Fruit fly (Drosophila melanogaster) whole organism, embryonic: ENCODE measurements around the gene Xport-B.

Source experiments
- Adf1 ChIP-seq: fragments of 200-800 bp; sonication (Bioruptor generic); IDR thresholded peaks from 2 replicates; pipeline ENCODE4 v1.3.6; 2022; ENCODE audit warnings: missing biosample characterization, missing genetic modification characterization
- CG10274 ChIP-seq: fragments of 200-800 bp; sonication (Bioruptor generic); optimal IDR thresholded peaks from 3 replicates; lab custom pipeline; 2017; ENCODE audit warnings: missing biosample characterization, mild to moderate bottlenecking, missing genetic modification characterization
- CG10366 ChIP-seq: fragments of 200-800 bp; sonication (Bioruptor generic); IDR thresholded peaks from 2 replicates; pipeline ENCODE4 v1.3.6; 2022; ENCODE audit warnings: missing biosample characterization, missing genetic modification characterization
- CG10979 ChIP-seq: fragments of 200-800 bp; sonication (Bioruptor generic); optimal IDR thresholded peaks from 2 replicates; lab custom pipeline; 2018; ENCODE audit warnings: missing biosample characterization, mild to moderate bottlenecking, missing genetic modification characterization, moderate library complexity
- CG11085 ChIP-seq: fragments of 200-800 bp; sonication (Bioruptor generic); IDR thresholded peaks from 2 replicates; pipeline ENCODE4 v1.3.6; 2022; ENCODE audit warnings: missing biosample characterization, missing genetic modification characterization
- CG11398 ChIP-seq: fragments of 200-800 bp; sonication (Bioruptor generic); optimal IDR thresholded peaks from 2 replicates; lab custom pipeline; 2016; ENCODE audit warnings: missing biosample characterization, missing genetic modification characterization
- CG11504 ChIP-seq: fragments of 200-800 bp; sonication (Bioruptor generic); optimal IDR thresholded peaks from 3 replicates; lab custom pipeline; 2019; ENCODE audit warnings: missing biosample characterization, mild to moderate bottlenecking, missing genetic modification characterization, moderate library complexity
- CG12236 ChIP-seq: fragments of 200-800 bp; sonication (Bioruptor generic); optimal IDR thresholded peaks from 2 replicates; lab custom pipeline; 2016; ENCODE audit warnings: missing biosample characterization, missing genetic modification characterization
- CG12391 ChIP-seq: fragments of 200-800 bp; sonication (Bioruptor generic); optimal IDR thresholded peaks from 3 replicates; lab custom pipeline; 2018; ENCODE audit warnings: missing biosample characterization, mild to moderate bottlenecking, missing genetic modification characterization, moderate library complexity
- CG12769 ChIP-seq: fragments of 200-800 bp; sonication (Bioruptor generic); optimal IDR thresholded peaks from 2 replicates; lab custom pipeline; 2019; ENCODE audit warnings: missing biosample characterization, mild to moderate bottlenecking, missing genetic modification characterization, moderate library complexity
- CG12942 ChIP-seq: fragments of 200-800 bp; sonication (Bioruptor generic); optimal IDR thresholded peaks from 3 replicates; lab custom pipeline; 2016; ENCODE audit warnings: missing biosample characterization, missing genetic modification characterization
- CG14710 ChIP-seq: fragments of 200-800 bp; sonication (Bioruptor generic); optimal IDR thresholded peaks from 3 replicates; lab custom pipeline; 2019; ENCODE audit warnings: missing biosample characterization, mild to moderate bottlenecking, missing genetic modification characterization, moderate library complexity
- CG1603 ChIP-seq: fragments of 200-800 bp; sonication (Bioruptor generic); optimal IDR thresholded peaks from 2 replicates; lab custom pipeline; 2019; ENCODE audit warnings: missing biosample characterization, mild to moderate bottlenecking, missing genetic modification characterization, moderate library complexity
- CG17612 ChIP-seq: fragments of 200-800 bp; sonication (Bioruptor generic); IDR thresholded peaks from 2 replicates; pipeline ENCODE4 v1.3.6; 2022; ENCODE audit warnings: missing biosample characterization, missing genetic modification characterization
- CG2202 ChIP-seq: fragments of 200-800 bp; sonication (Bioruptor generic); optimal IDR thresholded peaks from 2 replicates; lab custom pipeline; 2018; ENCODE audit warnings: missing biosample characterization, mild to moderate bottlenecking, missing genetic modification characterization
- CG31365 ChIP-seq: fragments of 200-800 bp; sonication (Bioruptor generic); optimal IDR thresholded peaks from 2 replicates; lab custom pipeline; 2018; ENCODE audit warnings: missing biosample characterization, mild to moderate bottlenecking, missing genetic modification characterization
- CG32767 ChIP-seq: fragments of 200-800 bp; sonication (Bioruptor generic); IDR thresholded peaks from 2 replicates; pipeline ENCODE4 v1.3.6; 2022; ENCODE audit warnings: missing biosample characterization, missing genetic modification characterization
- CG33557 ChIP-seq: fragments of 200-800 bp; sonication (Bioruptor generic); optimal IDR thresholded peaks from 2 replicates; lab custom pipeline; 2019; ENCODE audit warnings: missing biosample characterization, mild to moderate bottlenecking, missing genetic modification characterization, moderate library complexity
- CG3838 ChIP-seq: fragments of 200-800 bp; sonication (Bioruptor generic); optimal IDR thresholded peaks from 3 replicates; lab custom pipeline; 2016; ENCODE audit warnings: missing biosample characterization, missing genetic modification characterization
- CG6765 ChIP-seq: fragments of 200-800 bp; sonication (Bioruptor generic); optimal IDR thresholded peaks from 3 replicates; lab custom pipeline; 2017; ENCODE audit warnings: missing biosample characterization, mild to moderate bottlenecking, missing genetic modification characterization
- D19B ChIP-seq: fragments of 200-800 bp; sonication (Bioruptor generic); optimal IDR thresholded peaks from 2 replicates; lab custom pipeline; 2017; ENCODE audit warnings: missing biosample characterization, mild to moderate bottlenecking, missing genetic modification characterization
- ERR ChIP-seq: fragments of 200-800 bp; sonication (Bioruptor generic); optimal IDR thresholded peaks from 2 replicates; lab custom pipeline; 2016; ENCODE audit warnings: missing biosample characterization, missing genetic modification characterization
- Hr3 ChIP-seq: fragments of 200-800 bp; sonication (Bioruptor generic); optimal IDR thresholded peaks from 3 replicates; lab custom pipeline; 2016; ENCODE audit warnings: missing biosample characterization, missing genetic modification characterization
- Neu2 ChIP-seq: fragments of 200-800 bp; sonication (Bioruptor generic); optimal IDR thresholded peaks from 3 replicates; lab custom pipeline; 2016; ENCODE audit warnings: missing biosample characterization, missing genetic modification characterization, borderline replicate concordance
- Nf-YA ChIP-seq: fragments of 200-800 bp; sonication (Bioruptor generic); IDR thresholded peaks from 2 replicates; pipeline ENCODE4 v1.3.6; 2022; ENCODE audit warnings: missing biosample characterization, missing genetic modification characterization
- Side ChIP-seq: fragments of 200-800 bp; sonication (Bioruptor generic); optimal IDR thresholded peaks from 2 replicates; lab custom pipeline; 2016; ENCODE audit warnings: missing biosample characterization, missing genetic modification characterization
- Ssrp ChIP-seq: fragments of 200-800 bp; sonication (Bioruptor generic); optimal IDR thresholded peaks from 2 replicates; lab custom pipeline; 2018; ENCODE audit warnings: missing biosample characterization, mild to moderate bottlenecking, missing genetic modification characterization, moderate library complexity
- Tbp ChIP-seq: fragments of >200 bp; optimal IDR thresholded peaks from 2 replicates; lab custom pipeline; 2018; ENCODE audit warnings: missing biosample characterization, missing genetic modification characterization
- ac ChIP-seq: fragments of 200-800 bp; sonication (Bioruptor generic); optimal IDR thresholded peaks from 3 replicates; lab custom pipeline; 2017; ENCODE audit warnings: missing biosample characterization, mild to moderate bottlenecking, missing genetic modification characterization
- aop ChIP-seq: fragments of 200-800 bp; sonication (Bioruptor generic); IDR thresholded peaks from 2 replicates; pipeline ENCODE4 v1.3.6; 2022; ENCODE audit warnings: missing biosample characterization, missing genetic modification characterization
- bigmax ChIP-seq: fragments of 200-800 bp; sonication (Bioruptor generic); optimal IDR thresholded peaks from 2 replicates; lab custom pipeline; 2018; ENCODE audit warnings: missing biosample characterization, mild to moderate bottlenecking, missing genetic modification characterization
- bowl ChIP-seq: fragments of 200-800 bp; sonication (Bioruptor generic); IDR thresholded peaks from 2 replicates; pipeline ENCODE4 v1.3.6; 2022; ENCODE audit warnings: missing biosample characterization, missing genetic modification characterization
- cad ChIP-seq: fragments of >200 bp; optimal IDR thresholded peaks from 2 replicates; lab custom pipeline; 2017; ENCODE audit warnings: missing biosample characterization, missing genetic modification characterization
- fd64A ChIP-seq: fragments of 200-800 bp; sonication (Bioruptor generic); optimal IDR thresholded peaks from 3 replicates; lab custom pipeline; 2018; ENCODE audit warnings: missing biosample characterization, mild to moderate bottlenecking, missing genetic modification characterization
- fru ChIP-seq: fragments of >200 bp; optimal IDR thresholded peaks from 2 replicates; lab custom pipeline; 2017
- fu2 ChIP-seq: fragments of 200-800 bp; sonication (Bioruptor generic); optimal IDR thresholded peaks from 2 replicates; lab custom pipeline; 2016; ENCODE audit warnings: missing biosample characterization, missing genetic modification characterization
- gem ChIP-seq: fragments of 200-800 bp; sonication (Bioruptor generic); optimal IDR thresholded peaks from 2 replicates; lab custom pipeline; 2019; ENCODE audit warnings: missing biosample characterization, mild to moderate bottlenecking, missing genetic modification characterization, moderate library complexity
- inv ChIP-seq: fragments of 200-800 bp; sonication (Bioruptor generic); IDR thresholded peaks from 2 replicates; pipeline ENCODE4 v1.3.6; 2022; ENCODE audit warnings: missing biosample characterization, missing genetic modification characterization; ENCODE audit not compliant: partially characterized antibody
- jigr1 ChIP-seq: fragments of 200-800 bp; sonication (Bioruptor generic); IDR thresholded peaks from 3 replicates; pipeline ENCODE4 v1.3.6; 2022; ENCODE audit warnings: missing biosample characterization, missing genetic modification characterization
- lmd ChIP-seq: fragments of 200-800 bp; sonication (Bioruptor generic); IDR thresholded peaks from 2 replicates; pipeline ENCODE4 v1.3.6; 2022; ENCODE audit warnings: missing biosample characterization, missing genetic modification characterization
- nau ChIP-seq: fragments of 200-800 bp; sonication (Bioruptor generic); optimal IDR thresholded peaks from 3 replicates; lab custom pipeline; 2017; ENCODE audit warnings: missing biosample characterization, mild to moderate bottlenecking, missing genetic modification characterization, missing genetic modification reagents
- nerfin-1 ChIP-seq: fragments of 200-800 bp; sonication (Bioruptor generic); optimal IDR thresholded peaks from 3 replicates; lab custom pipeline; 2019; ENCODE audit warnings: missing biosample characterization, mild to moderate bottlenecking, missing genetic modification characterization, moderate library complexity
- peb ChIP-seq: fragments of 200-800 bp; sonication (Bioruptor generic); IDR thresholded peaks from 2 replicates; pipeline ENCODE4 v1.3.6; 2022; ENCODE audit warnings: missing biosample characterization, missing genetic modification characterization
- sima ChIP-seq: fragments of 200-800 bp; sonication (Bioruptor generic); optimal IDR thresholded peaks from 2 replicates; lab custom pipeline; 2016; ENCODE audit warnings: missing biosample characterization, missing genetic modification characterization
- slbo ChIP-seq: fragments of 200-800 bp; sonication (Bioruptor generic); IDR thresholded peaks from 2 replicates; pipeline ENCODE4 v1.3.6; 2022; ENCODE audit warnings: missing biosample characterization, missing genetic modification characterization
- sna ChIP-seq: fragments of 200-800 bp; sonication (Bioruptor generic); IDR thresholded peaks from 2 replicates; pipeline ENCODE4 v1.3.6; 2022; ENCODE audit warnings: missing biosample characterization, missing genetic modification characterization; ENCODE audit not compliant: partially characterized antibody
- ssp ChIP-seq: fragments of 200-800 bp; sonication (Bioruptor generic); IDR thresholded peaks from 2 replicates; pipeline ENCODE4 v1.3.6; 2022; ENCODE audit warnings: missing biosample characterization, missing genetic modification characterization
- tll ChIP-seq, 2 experiments: fragments of 200-800 bp in 1 of 2; fragments of >200 bp in 1 of 2; sonication (Bioruptor generic) in 1 of 2; optimal IDR thresholded peaks; 2 replicates each; lab custom pipeline; 2017 to 2019; ENCODE audit warnings: missing biosample characterization in 2 of 2, missing genetic modification characterization in 2 of 2, mild to moderate bottlenecking in 1 of 2, moderate library complexity in 1 of 2
- vvl ChIP-seq: fragments of 200-800 bp; sonication (Bioruptor generic); IDR thresholded peaks from 2 replicates; pipeline ENCODE4 v1.3.6; 2022; ENCODE audit warnings: missing biosample characterization, missing genetic modification characterization
- wdn ChIP-seq: fragments of 200-800 bp; sonication (Bioruptor generic); IDR thresholded peaks from 2 replicates; pipeline ENCODE4 v1.3.6; 2022; ENCODE audit warnings: missing biosample characterization, missing genetic modification characterization
- zen ChIP-seq: fragments of 200-800 bp; sonication (Bioruptor generic); optimal IDR thresholded peaks from 3 replicates; lab custom pipeline; 2018; ENCODE audit warnings: missing biosample characterization, mild to moderate bottlenecking, missing genetic modification characterization, moderate library complexity

Gene Xport-B

DNA sequence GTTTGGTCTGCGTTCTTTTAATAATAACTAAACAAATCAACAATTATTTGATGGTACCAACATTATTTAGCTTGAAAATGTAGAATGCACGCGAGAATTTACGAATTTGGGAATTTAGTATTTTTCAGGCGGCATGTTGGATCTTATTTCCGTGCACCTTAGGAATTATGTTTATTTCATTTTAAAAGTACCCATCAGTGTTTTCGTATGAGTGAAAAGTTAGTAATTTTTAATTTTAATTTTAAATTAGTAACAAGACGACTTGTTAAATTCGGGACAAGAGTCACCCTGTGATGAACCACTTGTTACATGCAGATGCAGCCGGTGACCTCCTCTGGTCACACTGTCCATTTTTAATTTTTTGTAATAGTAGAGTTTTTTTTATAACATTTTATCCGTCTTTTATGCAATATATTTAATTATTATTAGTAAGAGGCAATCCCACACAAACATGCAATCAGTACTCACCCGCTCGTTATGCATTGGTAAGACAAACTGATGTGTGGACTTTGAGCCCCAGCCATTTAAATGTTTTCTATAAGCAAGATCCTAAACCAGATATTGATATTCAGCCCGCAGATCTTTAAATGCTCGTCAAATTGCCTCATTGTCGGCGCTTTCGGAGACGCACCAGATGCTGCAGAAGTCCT, 37.7 kb downstream of the Xport-B start, which contains the start of the genes CG17186 and Arc42 (continued):
- TF ChIP-seq inv (GFP tag; lab: Robert Waterston, UW) (no peak), sima (no peak), CG12942 (GFP tag; lab: Kevin White, UChicago) (no peak), aop (no peak), Ssrp (no peak), CG12391 (peak; percentile 47), CG3838 (no peak), CG31365 (tag; lab: Kevin White, UChicago) (no peak), slbo (GFP tag; lab: Robert Waterston, UW) (no peak), CG6765 (no peak), ERR (no peak), CG12236 (no peak), tll (GFP tag; optimal IDR thresholded peaks at IDR 0.05; lab: Kevin White, UChicago) (no peak), fd64A (GFP tag; lab: Kevin White, UChicago) (no peak), sna (GFP tag; lab: Robert Waterston, UW) (no peak), lmd (GFP tag; lab: Robert Waterston, UW) (no peak), bowl (GFP tag; lab: Robert Waterston, UW) (no peak), vvl (GFP tag; lab: Robert Waterston, UW) (no peak), Nf-YA (GFP tag; lab: Robert Waterston, UW) (no peak), CG12769 (tag; lab: Kevin White, UChicago) (no peak), CG1603 (peak; percentile 12), nerfin-1 (no peak), Side (no peak), CG11085 (no peak), fru (lab: Kevin White, UChicago) (no peak), CG10366 (GFP tag; lab: Robert Waterston, UW) (no peak), CG14710 (tag; lab: Kevin White, UChicago) (peak; percentile 71), ac (GFP tag; lab: Kevin White, UChicago) (no peak), D19B (GFP tag; lab: Kevin White, UChicago) (no peak), Tbp (no peak), ssp (GFP tag; lab: Robert Waterston, UW) (no peak), CG11398 (GFP tag; lab: Kevin White, UChicago) (no peak), CG10979 (tag; lab: Kevin White, UChicago) (no peak), gem (tag; lab: Kevin White, UChicago) (peak; percentile 45), Adf1 (no peak), Neu2 (no peak), zen (tag; lab: Kevin White, UChicago) (peak; percentile 23), CG33557 (GFP tag; lab: Kevin White, UChicago) (peak; percentile 11), bigmax (GFP tag; lab: Kevin White, UChicago) (no peak), cad (GFP tag; lab: Kevin White, UChicago) (no peak), fu2 (GFP tag; lab: Kevin White, UChicago) (no peak), CG11504 (tag; lab: Kevin White, UChicago) (peak; percentile 30), CG32767 (no peak), jigr1 (GFP tag; lab: Robert Waterston, UW) (no peak; the same call in 2 of the 3 replicates), CG10274 (no peak), CG17612 (GFP tag; lab: Robert Waterston, UW) (no peak), CG2202 (tag; lab: Kevin White, UChicago) (no peak), nau (GFP tag; lab: Kevin White, UChicago) (no peak), wdn (no peak), peb (GFP tag; lab: Robert Waterston, UW) (no peak), Hr3 (GFP tag; lab: Kevin White, UChicago) (no peak)
